Worm (Caenorhabditis elegans) whole organism, L4/young adult: ENCODE measurements around the gene F17E9.3.

Source experiments
- dao-5 ChIP-seq: sonication (generic microtip); optimal IDR thresholded peaks from 2 replicates; lab custom pipeline; 2016; ENCODE audit warnings: missing genotype, missing genetic modification characterization, moderate library complexity, missing compliant biosample characterization
- him-1 ChIP-seq: sonication (generic microtip); optimal IDR thresholded peaks from 2 replicates; lab custom pipeline; 2016; ENCODE audit warnings: missing genotype, missing genetic modification reagents, missing genetic modification characterization, missing compliant biosample characterization

ce11 chrIV:8318799-8319198 lies 35.9 kb upstream of the F17E9.3 start:
- TF ChIP-seq him-1 (tag; lab: Kevin White, UChicago) (no peak), dao-5 (tag; lab: Kevin White, UChicago) (no peak)
